Fruit fly (Drosophila melanogaster) whole organism, embryonic: ENCODE results near the gene mRpS33.
A peak's percentile ranks its signal among the peaks of the same experiment; 100 is the strongest.

Experiments
- CG10209 ChIP-seq: fragments of 200-800 bp; sonication (Bioruptor generic); optimal IDR thresholded peaks from 3 replicates; lab custom pipeline; 2017; ENCODE audit warnings: missing biosample characterization, mild to moderate bottlenecking, missing genetic modification characterization, missing genetic modification reagents
- CG10431 ChIP-seq: fragments of 200-800 bp; sonication (Bioruptor generic); optimal IDR thresholded peaks from 3 replicates; lab custom pipeline; 2018; ENCODE audit warnings: missing biosample characterization, mild to moderate bottlenecking, missing genetic modification characterization
- CG11093 ChIP-seq: fragments of 200-800 bp; sonication (Bioruptor generic); IDR thresholded peaks from 3 replicates; pipeline ENCODE4 v1.3.6; 2022; ENCODE audit warnings: missing biosample characterization, missing genetic modification characterization
- CG12155 ChIP-seq: fragments of 200-800 bp; sonication (Bioruptor generic); optimal IDR thresholded peaks from 3 replicates; lab custom pipeline; 2016; ENCODE audit warnings: missing biosample characterization, missing genetic modification characterization
- CG13775 ChIP-seq: fragments of 200-800 bp; sonication (Bioruptor generic); optimal IDR thresholded peaks from 3 replicates; lab custom pipeline; 2017; ENCODE audit warnings: missing biosample characterization, mild to moderate bottlenecking, missing genetic modification characterization
- CG15269 ChIP-seq: fragments of 200-800 bp; sonication (Bioruptor generic); optimal IDR thresholded peaks from 2 replicates; lab custom pipeline; 2018; ENCODE audit warnings: missing biosample characterization, mild to moderate bottlenecking, missing genetic modification characterization, moderate library complexity
- CG1529 ChIP-seq: fragments of 200-800 bp; sonication (Bioruptor generic); optimal IDR thresholded peaks from 3 replicates; lab custom pipeline; 2018; ENCODE audit warnings: missing biosample characterization, missing genetic modification characterization
- CG15601 ChIP-seq: fragments of 200-800 bp; sonication (Bioruptor generic); optimal IDR thresholded peaks from 3 replicates; lab custom pipeline; 2019; ENCODE audit warnings: missing biosample characterization, mild to moderate bottlenecking, missing genetic modification characterization, moderate library complexity
- CG1792 ChIP-seq: fragments of 200-800 bp; sonication (Bioruptor generic); optimal IDR thresholded peaks from 2 replicates; lab custom pipeline; 2016; ENCODE audit warnings: missing biosample characterization, missing genetic modification characterization
- CG18599 ChIP-seq: fragments of 200-800 bp; sonication (Bioruptor generic); optimal IDR thresholded peaks from 3 replicates; lab custom pipeline; 2017; ENCODE audit warnings: missing biosample characterization, missing genetic modification characterization, mild to moderate bottlenecking, moderate library complexity, missing genetic modification reagents
- CG34224 ChIP-seq: fragments of 200-800 bp; sonication (Bioruptor generic); IDR thresholded peaks from 3 replicates; pipeline ENCODE4 v1.3.6; 2022; ENCODE audit warnings: missing biosample characterization, missing genetic modification characterization; ENCODE audit not compliant: partially characterized antibody
- CG4707 ChIP-seq: fragments of 200-800 bp; sonication (Bioruptor generic); optimal IDR thresholded peaks from 2 replicates; lab custom pipeline; 2018; ENCODE audit warnings: missing biosample characterization, mild to moderate bottlenecking, missing genetic modification characterization, moderate library complexity
- CG6813 ChIP-seq: fragments of 200-800 bp; sonication (Bioruptor generic); optimal IDR thresholded peaks from 2 replicates; lab custom pipeline; 2017; ENCODE audit warnings: missing biosample characterization, missing genetic modification characterization, mild to moderate bottlenecking, moderate library complexity, missing genetic modification reagents
- CG8089 ChIP-seq: fragments of 200-800 bp; sonication (Bioruptor generic); optimal IDR thresholded peaks from 3 replicates; lab custom pipeline; 2016; ENCODE audit warnings: missing biosample characterization, missing genetic modification characterization
- CG8290 ChIP-seq, 3 experiments: fragments of 200-800 bp; sonication (Bioruptor generic); optimal IDR thresholded peaks; 2 replicates each; lab custom pipeline; 2016 to 2019; ENCODE audit warnings: missing biosample characterization in 3 of 3, missing genetic modification characterization in 3 of 3, mild to moderate bottlenecking in 2 of 3, moderate library complexity in 1 of 3
- CG9876 ChIP-seq: fragments of 200-800 bp; sonication (Bioruptor generic); optimal IDR thresholded peaks from 2 replicates; lab custom pipeline; 2016; ENCODE audit warnings: missing biosample characterization, missing genetic modification characterization
- CkIIα-i1 ChIP-seq: fragments of 200-800 bp; sonication (Bioruptor generic); IDR thresholded peaks from 2 replicates; pipeline ENCODE4 v1.3.6; 2022; ENCODE audit warnings: missing biosample characterization, missing genetic modification characterization
- Dad ChIP-seq: fragments of 200-800 bp; sonication (Bioruptor generic); optimal IDR thresholded peaks from 3 replicates; lab custom pipeline; 2016; ENCODE audit warnings: missing biosample characterization, missing genetic modification characterization
- Deaf1 ChIP-seq: fragments of 200-800 bp; optimal IDR thresholded peaks from 3 replicates; lab custom pipeline; 2019; ENCODE audit warnings: missing biosample characterization, mild to moderate bottlenecking, missing genetic modification characterization, moderate library complexity
- Dref ChIP-seq: fragments of 200-800 bp; sonication (Bioruptor generic); IDR thresholded peaks from 2 replicates; pipeline ENCODE4 v1.3.6; 2022; ENCODE audit warnings: missing biosample characterization, missing genetic modification characterization
- E2f1 ChIP-seq: fragments of 200-800 bp; sonication (Bioruptor generic); IDR thresholded peaks from 2 replicates; pipeline ENCODE4 v1.3.6; 2022; ENCODE audit warnings: missing biosample characterization, missing genetic modification characterization
- H15 ChIP-seq: fragments of 200-800 bp; sonication (Bioruptor generic); IDR thresholded peaks from 3 replicates; pipeline ENCODE4 v1.3.6; 2022; ENCODE audit warnings: missing biosample characterization, missing genetic modification characterization
- HLHmδ ChIP-seq: fragments of 200-800 bp; sonication (Bioruptor generic); optimal IDR thresholded peaks from 2 replicates; lab custom pipeline; 2018; ENCODE audit warnings: missing biosample characterization, mild to moderate bottlenecking, missing genetic modification characterization, moderate library complexity
- Hey ChIP-seq: fragments of 200-800 bp; sonication (Bioruptor generic); optimal IDR thresholded peaks from 3 replicates; lab custom pipeline; 2018; ENCODE audit warnings: missing biosample characterization, mild to moderate bottlenecking, missing genetic modification characterization
- Hsf ChIP-seq: fragments of 200-800 bp; sonication (Bioruptor generic); optimal IDR thresholded peaks from 3 replicates; lab custom pipeline; 2016; ENCODE audit warnings: missing biosample characterization, missing genetic modification characterization
- MBD-R2 ChIP-seq: fragments of 200-800 bp; sonication (Bioruptor generic); IDR thresholded peaks from 2 replicates; pipeline ENCODE4 v1.3.6; 2022; ENCODE audit warnings: missing biosample characterization, missing genetic modification characterization
- Pdp1 ChIP-seq, 2 experiments: fragments of 200-800 bp; sonication (Bioruptor generic); optimal IDR thresholded peaks; 3 replicates each; lab custom pipeline; 2016; ENCODE audit warnings: missing biosample characterization in 2 of 2, missing genetic modification characterization in 2 of 2, mild to moderate bottlenecking in 1 of 2, moderate library complexity in 1 of 2
- Ptx1 ChIP-seq: fragments of 200-800 bp; sonication (Bioruptor generic); IDR thresholded peaks from 2 replicates; pipeline ENCODE4 v1.3.6; 2022; ENCODE audit warnings: missing biosample characterization, missing genetic modification characterization
- ac ChIP-seq: fragments of 200-800 bp; sonication (Bioruptor generic); optimal IDR thresholded peaks from 3 replicates; lab custom pipeline; 2017; ENCODE audit warnings: missing biosample characterization, mild to moderate bottlenecking, missing genetic modification characterization
- ap ChIP-seq: fragments of 200-800 bp; sonication (Bioruptor generic); IDR thresholded peaks from 2 replicates; pipeline ENCODE4 v1.3.6; 2022; ENCODE audit warnings: missing biosample characterization, missing genetic modification characterization
- br ChIP-seq: fragments of >200 bp; optimal IDR thresholded peaks from 2 replicates; lab custom pipeline; 2017
- cg ChIP-seq: fragments of 200-800 bp; sonication (Bioruptor generic); optimal IDR thresholded peaks from 3 replicates; lab custom pipeline; 2019; ENCODE audit warnings: missing biosample characterization, mild to moderate bottlenecking, missing genetic modification characterization, moderate library complexity
- chm ChIP-seq: fragments of 200-800 bp; sonication (Bioruptor generic); IDR thresholded peaks from 2 replicates; pipeline ENCODE4 v1.3.6; 2022; ENCODE audit warnings: missing biosample characterization, missing genetic modification characterization
- crp ChIP-seq, 2 experiments: fragments of 200-800 bp; sonication (Bioruptor generic); optimal IDR thresholded peaks; 2 replicates in 1 of 2; 3 replicates in 1 of 2; lab custom pipeline; 2017; ENCODE audit warnings: missing biosample characterization in 2 of 2, missing genetic modification characterization in 2 of 2, mild to moderate bottlenecking in 1 of 2, moderate library complexity in 1 of 2
- dan ChIP-seq: fragments of 200-800 bp; sonication (Bioruptor generic); IDR thresholded peaks from 2 replicates; pipeline ENCODE4 v1.3.6; 2022; ENCODE audit warnings: missing biosample characterization, missing genetic modification characterization
- eve ChIP-seq, 2 experiments: fragments of >200 bp; optimal IDR thresholded peaks; 2 replicates each; lab custom pipeline; 2017; ENCODE audit warnings: missing biosample characterization in 2 of 2, missing genetic modification characterization in 2 of 2
- fd3F ChIP-seq: fragments of 200-800 bp; sonication (Bioruptor generic); optimal IDR thresholded peaks from 2 replicates; lab custom pipeline; 2018; ENCODE audit warnings: missing biosample characterization, mild to moderate bottlenecking, missing genetic modification characterization, moderate library complexity
- her ChIP-seq: fragments of 200-800 bp; sonication (Bioruptor generic); optimal IDR thresholded peaks from 2 replicates; lab custom pipeline; 2016; ENCODE audit warnings: missing biosample characterization, missing genetic modification characterization
- hth ChIP-seq: fragments of >200 bp; optimal IDR thresholded peaks from 2 replicates; lab custom pipeline; 2017; ENCODE audit warnings: inconsistent platforms
- lmd ChIP-seq: fragments of 200-800 bp; sonication (Bioruptor generic); IDR thresholded peaks from 2 replicates; pipeline ENCODE4 v1.3.6; 2022; ENCODE audit warnings: missing biosample characterization, missing genetic modification characterization
- nmo ChIP-seq: fragments of 200-800 bp; sonication (Bioruptor generic); optimal IDR thresholded peaks from 2 replicates; lab custom pipeline; 2018; ENCODE audit warnings: missing biosample characterization, mild to moderate bottlenecking, missing genetic modification characterization, moderate library complexity
- nom ChIP-seq: fragments of 200-800 bp; sonication (Bioruptor generic); optimal IDR thresholded peaks from 2 replicates; lab custom pipeline; 2017; ENCODE audit warnings: missing biosample characterization, missing genetic modification characterization, mild to moderate bottlenecking, moderate library complexity, missing genetic modification reagents
- pum ChIP-seq: fragments of 200-800 bp; sonication (Bioruptor generic); optimal IDR thresholded peaks from 2 replicates; lab custom pipeline; 2016; ENCODE audit warnings: missing biosample characterization, missing genetic modification characterization
- rib ChIP-seq: fragments of 200-800 bp; sonication (Bioruptor generic); IDR thresholded peaks from 2 replicates; pipeline ENCODE4 v1.3.6; 2022; ENCODE audit warnings: missing biosample characterization, missing genetic modification characterization
- sug ChIP-seq: fragments of 200-800 bp; optimal IDR thresholded peaks from 2 replicates; lab custom pipeline; 2019; ENCODE audit warnings: missing biosample characterization, mild to moderate bottlenecking, missing genetic modification characterization, moderate library complexity
- tin ChIP-seq: fragments of 200-800 bp; sonication (Bioruptor generic); optimal IDR thresholded peaks from 3 replicates; lab custom pipeline; 2016; ENCODE audit warnings: missing biosample characterization, missing genetic modification characterization
- tll ChIP-seq, 2 experiments: fragments of 200-800 bp in 1 of 2; fragments of >200 bp in 1 of 2; sonication (Bioruptor generic) in 1 of 2; optimal IDR thresholded peaks; 2 replicates each; lab custom pipeline; 2017 to 2019; ENCODE audit warnings: missing biosample characterization in 2 of 2, missing genetic modification characterization in 2 of 2, mild to moderate bottlenecking in 1 of 2, moderate library complexity in 1 of 2
- wor ChIP-seq: fragments of 200-800 bp; sonication (Bioruptor generic); IDR thresholded peaks from 2 replicates; pipeline ENCODE4 v1.3.6; 2022; ENCODE audit warnings: missing biosample characterization, missing genetic modification characterization
- zfh2 ChIP-seq: fragments of 200-800 bp; sonication (Bioruptor generic); optimal IDR thresholded peaks from 2 replicates; lab custom pipeline; 2016; ENCODE audit warnings: missing biosample characterization, missing genetic modification characterization

mRpS33 gene

dm6 chr3R:16449187-16449973 lies 13.0 kb upstream of the mRpS33 start (continued):
- TF ChIP-seq CG8290 (GFP tag; optimal IDR thresholded peaks at IDR 0.05; lab: Kevin White, UChicago) = peak; percentile 86
- TF ChIP-seq CG8290 (tag; optimal IDR thresholded peaks at IDR 0.05; lab: Kevin White, UChicago) = peak; percentile 83 to 93
- TF ChIP-seq cg (GFP tag; lab: Kevin White, UChicago) = peak; percentile 66
- peak; percentile 83 for TF ChIP-seq CG12155 (GFP tag; lab: Kevin White, UChicago)
- peak; percentile 76 for TF ChIP-seq CG9876 (GFP tag; lab: Kevin White, UChicago)
- peak; percentile 83 for TF ChIP-seq CG18599 (GFP tag; lab: Kevin White, UChicago)
- no peak for TF ChIP-seq tll (GFP tag; optimal IDR thresholded peaks at IDR 0.05; lab: Kevin White, UChicago)
- TF ChIP-seq pum (GFP tag; lab: Kevin White, UChicago) = peak; percentile 96
- peak; percentile 91 to 95 for TF ChIP-seq Pdp1 (GFP tag; optimal IDR thresholded peaks at IDR 0.05; lab: Kevin White, UChicago)
- peak; percentile 94 for TF ChIP-seq CG11093 (GFP tag; lab: Robert Waterston, UW)
- TF ChIP-seq CG8089 = peak; percentile 92
- peak; percentile 97 for TF ChIP-seq chm
- peak; percentile 97 for TF ChIP-seq nmo (GFP tag; lab: Kevin White, UChicago)
- peak; percentile 96 for TF ChIP-seq H15
- TF ChIP-seq CG15601 (tag; lab: Kevin White, UChicago) = peak; percentile 95
- TF ChIP-seq hth (lab: Kevin White, UChicago) = no peak
- peak; percentile 95 for TF ChIP-seq CG10431 (GFP tag; lab: Kevin White, UChicago)
- TF ChIP-seq crp (GFP tag; optimal IDR thresholded peaks at IDR 0.05; lab: Kevin White, UChicago) = peak in 1 of 2 experiments; percentile 38
- peak; percentile 90 for TF ChIP-seq CG4707
- TF ChIP-seq rib (GFP tag; lab: Robert Waterston, UW) = peak; percentile 71
- peak; percentile 64 for TF ChIP-seq sug (tag; lab: Kevin White, UChicago)
- TF ChIP-seq Ptx1 (GFP tag; lab: Robert Waterston, UW) = peak; percentile 94
- TF ChIP-seq CkIIα-i1 (GFP tag; lab: Robert Waterston, UW) = peak; percentile 53; the same call in 1 of the 2 replicates
- no peak for TF ChIP-seq eve (GFP tag; optimal IDR thresholded peaks at IDR 0.05; lab: Kevin White, UChicago)
- peak; percentile 90 for TF ChIP-seq CG10209 (GFP tag; lab: Kevin White, UChicago)
- peak; percentile 52 for TF ChIP-seq MBD-R2 (GFP tag; lab: Robert Waterston, UW)
- TF ChIP-seq tin (GFP tag; lab: Kevin White, UChicago) = peak; percentile 96
- TF ChIP-seq Dref (GFP tag; lab: Robert Waterston, UW) = no peak
- peak; percentile 86 for TF ChIP-seq ac (GFP tag; lab: Kevin White, UChicago)
- peak; percentile 75 for TF ChIP-seq her
- peak; percentile 96 for TF ChIP-seq nom
- peak; percentile 96 for TF ChIP-seq lmd (GFP tag; lab: Robert Waterston, UW)
- TF ChIP-seq CG1529 (GFP tag; lab: Kevin White, UChicago) = peak; percentile 94
- TF ChIP-seq Deaf1 (tag; lab: Kevin White, UChicago) = peak; percentile 57
- TF ChIP-seq br (lab: Kevin White, UChicago) = no peak
- TF ChIP-seq zfh2 (GFP tag; lab: Kevin White, UChicago) = peak; percentile 60
- TF ChIP-seq Hey (tag; lab: Kevin White, UChicago) = peak; percentile 40
- peak; percentile 94 for TF ChIP-seq E2f1 (GFP tag; lab: Robert Waterston, UW)
- TF ChIP-seq CG34224 = no peak
- TF ChIP-seq HLHmδ (GFP tag; lab: Kevin White, UChicago) = no peak
- TF ChIP-seq Dad (GFP tag; lab: Kevin White, UChicago) = peak; percentile 92
- TF ChIP-seq wor (GFP tag; lab: Robert Waterston, UW) = peak; percentile 94
- TF ChIP-seq dan (GFP tag; lab: Robert Waterston, UW) = peak; percentile 96
- TF ChIP-seq CG1792 (GFP tag; lab: Kevin White, UChicago) = peak; percentile 89
- peak; percentile 89 for TF ChIP-seq CG15269 (tag; lab: Kevin White, UChicago)
- TF ChIP-seq Hsf (GFP tag; lab: Kevin White, UChicago) = peak; percentile 92
- peak; percentile 72 for TF ChIP-seq CG13775 (GFP tag; lab: Kevin White, UChicago)
- peak; percentile 88 for TF ChIP-seq CG6813 (GFP tag; lab: Kevin White, UChicago)
- peak; percentile 73 for TF ChIP-seq fd3F (GFP tag; lab: Kevin White, UChicago)
- TF ChIP-seq ap = peak; percentile 90
